Worm (Caenorhabditis elegans) whole organism, L4 larva: ENCODE data around the gene H03G16.7.

Experiments used
- F26F4.8 ChIP-seq: fragments of 200-800 bp; sonication (Bioruptor generic); conservative IDR thresholded peaks from 2 replicates; pipeline ENCODE4 v1.3.6; 2022; ENCODE audit warnings: missing genetic modification characterization, missing compliant biosample characterization
- R02D3.7 ChIP-seq: fragments of 150-350 bp; sonication (generic microtip); optimal IDR thresholded peaks from 3 replicates; lab custom pipeline; 2014; ENCODE audit warnings: missing biosample characterization, missing genetic modification characterization
- aha-1 ChIP-seq: fragments of 150-350 bp; peaks from one replicate; lab custom pipeline; 2014; ENCODE audit warnings: missing biosample characterization, missing genetic modification characterization
- ama-1 ChIP-seq: fragments of 150-350 bp; optimal IDR thresholded peaks from 2 replicates; lab custom pipeline; 2014; ENCODE audit warnings: inconsistent platforms, mixed read lengths
- attf-4 ChIP-seq: sonication (generic microtip); optimal IDR thresholded peaks from 3 replicates; lab custom pipeline; 2017; ENCODE audit warnings: missing biosample characterization, missing genetic modification characterization
- ceh-28 ChIP-seq: fragments of 150-350 bp; optimal IDR thresholded peaks from 2 replicates; lab custom pipeline; 2014; ENCODE audit warnings: missing biosample characterization, missing genetic modification reagents, missing genetic modification characterization
- ceh-44 ChIP-seq: fragments of 200-800 bp; sonication (Bioruptor generic); IDR thresholded peaks from 2 replicates; pipeline ENCODE4 v1.3.6; 2022; ENCODE audit warnings: missing genetic modification reagents, missing genetic modification characterization, missing compliant biosample characterization
- daf-12 ChIP-seq: fragments of 150-350 bp; optimal IDR thresholded peaks from 2 replicates; lab custom pipeline; 2014; ENCODE audit warnings: missing biosample characterization, missing genetic modification reagents, missing genetic modification characterization
- dmd-6 ChIP-seq: fragments of 200-800 bp; sonication (Bioruptor generic); IDR thresholded peaks from 2 replicates; pipeline ENCODE4 v1.3.6; 2022; ENCODE audit warnings: missing genetic modification reagents, missing genetic modification characterization, missing compliant biosample characterization
- dmd-8 ChIP-seq: fragments of 200-800 bp; sonication (Bioruptor generic); IDR thresholded peaks from 2 replicates; pipeline ENCODE4 v1.3.6; 2022; ENCODE audit warnings: missing genetic modification characterization, missing compliant biosample characterization
- dpl-1 ChIP-seq: fragments of 150-350 bp; optimal IDR thresholded peaks from 2 replicates; lab custom pipeline; 2014; ENCODE audit warnings: missing biosample characterization, missing genetic modification reagents, missing genetic modification characterization
- hlh-11 ChIP-seq: fragments of 200-800 bp; sonication (Bioruptor generic); optimal IDR thresholded peaks from 2 replicates; lab custom pipeline; 2018; ENCODE audit warnings: mild to moderate bottlenecking, missing genetic modification characterization, missing compliant biosample characterization
- lim-7 ChIP-seq: fragments of 200-800 bp; sonication (Bioruptor generic); IDR thresholded peaks from 2 replicates; pipeline ENCODE4 v1.3.6; 2022; ENCODE audit warnings: missing genetic modification characterization, missing compliant biosample characterization
- lin-15B ChIP-seq: fragments of 150-350 bp; sonication (generic microtip); optimal IDR thresholded peaks from 3 replicates; lab custom pipeline; 2014; ENCODE audit warnings: missing biosample characterization, missing genetic modification characterization
- lin-39 ChIP-seq: fragments of 150-350 bp; optimal IDR thresholded peaks from 2 replicates; lab custom pipeline; 2014; ENCODE audit warnings: missing biosample characterization, missing genetic modification reagents, missing genetic modification characterization
- lir-3 ChIP-seq: sonication (generic microtip); optimal IDR thresholded peaks from 2 replicates; lab custom pipeline; 2016; ENCODE audit warnings: mild to moderate bottlenecking, missing genetic modification characterization, missing compliant biosample characterization
- lsy-2 ChIP-seq, 2 experiments: fragments of 150-350 bp in 1 of 2; sonication (generic microtip) in 1 of 2; optimal IDR thresholded peaks; 2 replicates each; lab custom pipeline; 2014 to 2017; ENCODE audit warnings: missing biosample characterization in 2 of 2, missing genetic modification characterization in 2 of 2
- madf-5 ChIP-seq, 2 experiments: fragments of 200-800 bp; sonication (Bioruptor generic); IDR thresholded peaks; 2 replicates each; pipeline ENCODE4 v1.3.6; 2022; ENCODE audit warnings: missing compliant biosample characterization in 2 of 2, missing genetic modification characterization in 2 of 2
- madf-9 ChIP-seq: fragments of 200-800 bp; sonication (Bioruptor generic); conservative IDR thresholded peaks from 2 replicates; pipeline ENCODE4 v1.3.6; 2022; ENCODE audit warnings: missing genetic modification reagents, missing genetic modification characterization, missing compliant biosample characterization
- mdt-29 ChIP-seq: fragments of 200-800 bp; sonication (Bioruptor generic); IDR thresholded peaks from 2 replicates; pipeline ENCODE4 v1.3.6; 2022; ENCODE audit warnings: missing genetic modification reagents, missing genetic modification characterization, missing compliant biosample characterization
- nhr-10 ChIP-seq: fragments of 150-350 bp; optimal IDR thresholded peaks from 2 replicates; lab custom pipeline; 2014; ENCODE audit warnings: missing biosample characterization, missing genetic modification characterization
- nhr-111 ChIP-seq: fragments of 200-800 bp; sonication (Bioruptor generic); optimal IDR thresholded peaks from 2 replicates; lab custom pipeline; 2018; ENCODE audit warnings: mild to moderate bottlenecking, missing genetic modification characterization, missing compliant biosample characterization
- nhr-25 ChIP-seq: sonication (generic microtip); optimal IDR thresholded peaks from 2 replicates; lab custom pipeline; 2017; ENCODE audit warnings: missing genetic modification characterization, mild to moderate bottlenecking, missing compliant biosample characterization, antibody characterized with exemption, moderate library complexity, borderline replicate concordance; ENCODE audit not compliant: insufficient read depth
- nhr-41 ChIP-seq: fragments of 200-800 bp; sonication (Bioruptor generic); IDR thresholded peaks from 2 replicates; pipeline ENCODE4 v1.3.6; 2022; ENCODE audit warnings: missing genetic modification reagents, missing genetic modification characterization, missing compliant biosample characterization
- nhr-48 ChIP-seq: sonication (generic microtip); optimal IDR thresholded peaks from 2 replicates; lab custom pipeline; 2016; ENCODE audit warnings: mild to moderate bottlenecking, missing genetic modification characterization, missing compliant biosample characterization
- nhr-77 ChIP-seq: fragments of 150-350 bp; optimal IDR thresholded peaks from 2 replicates; lab custom pipeline; 2014; ENCODE audit warnings: missing biosample characterization, missing genetic modification characterization
- saeg-2 ChIP-seq: fragments of 200-800 bp; sonication (Bioruptor generic); IDR thresholded peaks from 2 replicates; pipeline ENCODE4 v1.3.6; 2022; ENCODE audit warnings: missing genetic modification reagents, missing genetic modification characterization, missing compliant biosample characterization
- sdz-12 ChIP-seq: fragments of 200-800 bp; sonication (Bioruptor generic); optimal IDR thresholded peaks from 2 replicates; lab custom pipeline; 2018; ENCODE audit warnings: mild to moderate bottlenecking, missing genetic modification characterization, missing compliant biosample characterization
- set-16 ChIP-seq: fragments of 200-800 bp; sonication (Bioruptor generic); IDR thresholded peaks from 2 replicates; pipeline ENCODE4 v1.3.6; 2022; ENCODE audit warnings: missing genetic modification reagents, missing genetic modification characterization, missing compliant biosample characterization
- unc-130 ChIP-seq: sonication (generic microtip); optimal IDR thresholded peaks from 2 replicates; lab custom pipeline; 2016; ENCODE audit warnings: missing genetic modification reagents, missing genetic modification characterization, missing compliant biosample characterization
- unc-39 ChIP-seq: sonication (generic microtip); optimal IDR thresholded peaks from 2 replicates; lab custom pipeline; 2017; ENCODE audit warnings: missing biosample characterization, missing genetic modification characterization
- zag-1 ChIP-seq: fragments of 150-350 bp; optimal IDR thresholded peaks from 2 replicates; lab custom pipeline; 2014; ENCODE audit warnings: missing biosample characterization, missing genetic modification characterization
- ztf-11 ChIP-seq: fragments of 150-350 bp; optimal IDR thresholded peaks from 2 replicates; lab custom pipeline; 2014; ENCODE audit warnings: missing biosample characterization, missing genetic modification characterization
- ztf-7 ChIP-seq: fragments of 150-350 bp; optimal IDR thresholded peaks from 2 replicates; lab custom pipeline; 2014; ENCODE audit warnings: missing biosample characterization, missing genetic modification characterization

The H03G16.7 gene

ce11 chrX:15072877-15073276, 17.1 kb upstream of the H03G16.7 start (continued):
- peak; percentile 21 for TF ChIP-seq ceh-28
- no peak for TF ChIP-seq F26F4.8 (GFP tag; lab: Robert Waterston, UW)
- TF ChIP-seq nhr-10 (tag; lab: Kevin White, UChicago) = no peak
- no peak for TF ChIP-seq nhr-77 (tag; lab: Kevin White, UChicago)
- no peak for TF ChIP-seq lin-39
- no peak for TF ChIP-seq unc-39 (tag; lab: Kevin White, UChicago)
- TF ChIP-seq ceh-44 (GFP tag; lab: Robert Waterston, UW) = no peak
- TF ChIP-seq dmd-8 (GFP tag; lab: Robert Waterston, UW) = no peak
- no peak for TF ChIP-seq sdz-12 (GFP tag; lab: Kevin White, UChicago)
- peak; percentile 2 for TF ChIP-seq aha-1
- TF ChIP-seq ama-1 (lab: Kevin White, UChicago) = no peak
- no peak for TF ChIP-seq R02D3.7 (tag; lab: Kevin White, UChicago)
- TF ChIP-seq nhr-111 (GFP tag; lab: Kevin White, UChicago) = no peak
- TF ChIP-seq lin-15B (tag; lab: Kevin White, UChicago) = no peak
- TF ChIP-seq hlh-11 (tag; lab: Kevin White, UChicago) = peak; percentile 54
- TF ChIP-seq madf-9 (GFP tag; lab: Robert Waterston, UW) = no peak
- TF ChIP-seq dmd-6 (GFP tag; lab: Robert Waterston, UW) = 0 out of 2 replicates have a peak, but pooled peaks have one; percentile 17
- TF ChIP-seq mdt-29 (GFP tag; lab: Robert Waterston, UW) = no peak
- TF ChIP-seq dpl-1 (GFP tag; lab: Kevin White, UChicago) = no peak
- peak; percentile 22 for TF ChIP-seq nhr-25 (tag; lab: Kevin White, UChicago)
- no peak for TF ChIP-seq saeg-2 (GFP tag; lab: Robert Waterston, UW)
- no peak for TF ChIP-seq attf-4
- TF ChIP-seq nhr-41 (GFP tag; lab: Robert Waterston, UW) = no peak
- no peak for TF ChIP-seq ztf-7 (tag; lab: Kevin White, UChicago)
- TF ChIP-seq nhr-48 (tag; lab: Kevin White, UChicago) = no peak

DNA sequence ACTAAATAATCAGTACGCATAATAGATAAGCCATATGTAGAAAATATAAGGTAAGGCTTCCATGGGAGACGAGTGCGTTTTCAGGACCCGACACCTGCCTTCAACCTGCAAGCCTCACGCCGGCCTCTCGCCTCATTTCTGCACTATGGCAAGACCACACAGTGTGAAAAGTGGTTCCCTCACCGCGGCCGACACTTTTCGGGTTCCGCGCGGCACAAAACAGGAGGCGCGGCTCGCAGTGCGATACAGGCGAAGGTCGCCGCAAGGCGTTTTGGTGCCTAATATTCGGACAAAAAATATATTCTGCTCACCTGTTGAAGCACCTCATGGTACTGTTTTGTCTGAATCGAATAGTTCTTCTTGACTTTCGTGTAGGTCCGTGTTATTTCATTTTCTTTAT, 14.3 kb upstream of the H03G16.7 start:
- no peak for TF ChIP-seq lir-3 (tag; lab: Kevin White, UChicago)
- TF ChIP-seq set-16 = peak; percentile 80

DNA sequence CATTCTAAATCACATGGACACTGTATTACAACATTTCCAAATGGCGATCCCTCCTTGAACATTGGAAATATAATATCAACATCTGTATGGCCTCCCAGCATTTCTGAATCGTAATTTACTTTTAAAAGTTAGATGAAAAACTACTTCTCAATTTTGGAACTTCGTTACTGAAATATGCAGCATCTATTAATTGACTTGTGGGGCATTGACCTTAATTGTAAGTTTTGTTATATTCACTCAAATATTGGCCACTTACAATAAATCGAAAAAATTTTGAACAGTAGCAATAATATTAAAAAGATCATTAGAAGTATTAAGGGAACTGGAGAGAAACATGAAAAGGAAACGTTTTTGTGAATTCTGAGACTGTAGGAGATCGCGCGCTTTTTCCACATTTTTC, 13.4 kb upstream of the H03G16.7 start, which contains the start of gene mam-6:
mam-6 (minus strand) TSS at position 101 of the 400 bp plus-strand sequence.
- TF ChIP-seq ztf-11 (tag; lab: Kevin White, UChicago) = no peak
- TF ChIP-seq dmd-6 (GFP tag; lab: Robert Waterston, UW) = no peak
- TF ChIP-seq mdt-29 (GFP tag; lab: Robert Waterston, UW) = no peak
- no peak for TF ChIP-seq sdz-12 (GFP tag; lab: Kevin White, UChicago)
- TF ChIP-seq lim-7 (GFP tag; lab: Robert Waterston, UW) = no peak
- TF ChIP-seq, all 104 proteins: peak for 0

DNA sequence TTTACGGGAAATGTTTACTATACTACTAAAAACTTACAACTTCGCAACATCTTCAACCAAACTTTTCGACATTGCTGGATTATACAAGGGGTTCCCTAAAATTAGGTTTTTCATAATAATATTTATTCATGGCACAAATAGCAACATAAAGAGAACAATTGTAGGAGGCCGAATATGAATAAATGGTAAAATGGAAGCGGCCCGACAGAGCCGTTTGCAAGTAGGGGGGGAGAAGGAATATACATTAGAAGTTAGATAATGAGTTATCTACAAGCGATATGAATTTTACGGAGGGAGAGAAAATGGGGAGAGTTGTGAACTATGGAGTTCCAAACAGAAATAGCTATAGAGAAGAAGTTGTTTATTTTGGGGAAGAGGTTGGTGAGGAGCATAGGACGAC, 4.5 kb upstream of the H03G16.7 start, which contains the start of gene fbxa-96:
fbxa-96 (minus strand) TSS at position 101 of the 400 bp plus-strand sequence.
- TF ChIP-seq nhr-25 (tag; lab: Kevin White, UChicago) = no peak
- TF ChIP-seq madf-5 (GFP tag; IDR thresholded peaks at IDR 0.05; lab: Robert Waterston, UW) = no peak
- TF ChIP-seq daf-12 (tag; lab: Kevin White, UChicago) = no peak
- no peak for TF ChIP-seq dmd-8 (GFP tag; lab: Robert Waterston, UW)
- peak; percentile 9 for TF ChIP-seq aha-1
- no peak for TF ChIP-seq F26F4.8 (GFP tag; lab: Robert Waterston, UW)
- no peak for TF ChIP-seq unc-130 (GFP tag; lab: Kevin White, UChicago)
- no peak for TF ChIP-seq lsy-2 (tag; optimal IDR thresholded peaks at IDR 0.05; lab: Kevin White, UChicago)
- no peak for TF ChIP-seq zag-1 (tag; lab: Kevin White, UChicago)
